Fruit fly (Drosophila melanogaster) whole organism, prepupa: ENCODE results near the gene CG46025.

Experiments
- CG11902 ChIP-seq: fragments of 200-800 bp; sonication (Bioruptor generic); optimal IDR thresholded peaks from 3 replicates; lab custom pipeline; 2016; ENCODE audit warnings: missing biosample characterization, missing genetic modification characterization
- CG1621 ChIP-seq: fragments of 200-800 bp; sonication (Bioruptor generic); optimal IDR thresholded peaks from 3 replicates; lab custom pipeline; 2018; ENCODE audit warnings: missing biosample characterization, mild to moderate bottlenecking, missing genetic modification characterization
- CG16779 ChIP-seq: fragments of 200-800 bp; sonication (Bioruptor generic); optimal IDR thresholded peaks from 3 replicates; lab custom pipeline; 2017; ENCODE audit warnings: missing biosample characterization, mild to moderate bottlenecking, missing genetic modification characterization
- CG3032 ChIP-seq: fragments of 200-800 bp; optimal IDR thresholded peaks from 2 replicates; lab custom pipeline; 2019; ENCODE audit warnings: missing biosample characterization, mild to moderate bottlenecking, missing genetic modification characterization, moderate library complexity
- CG32006 ChIP-seq: fragments of 200-800 bp; sonication (Bioruptor generic); optimal IDR thresholded peaks from 3 replicates; lab custom pipeline; 2017; ENCODE audit warnings: missing biosample characterization, mild to moderate bottlenecking, missing genetic modification characterization
- CG6276 ChIP-seq: fragments of 200-800 bp; sonication (Bioruptor generic); optimal IDR thresholded peaks from 2 replicates; lab custom pipeline; 2017; ENCODE audit warnings: missing biosample characterization, mild to moderate bottlenecking, missing genetic modification characterization
- CG8119 ChIP-seq: fragments of 200-800 bp; sonication (Bioruptor generic); IDR thresholded peaks from 3 replicates; pipeline ENCODE4 v1.3.6; 2022; ENCODE audit warnings: missing biosample characterization, missing genetic modification characterization
- CG8319 ChIP-seq: fragments of 200-800 bp; sonication (Bioruptor generic); optimal IDR thresholded peaks from 3 replicates; lab custom pipeline; 2016; ENCODE audit warnings: missing biosample characterization, missing genetic modification characterization
- Lpt ChIP-seq: fragments of 200-800 bp; sonication (Bioruptor generic); optimal IDR thresholded peaks from 3 replicates; lab custom pipeline; 2016; ENCODE audit warnings: missing biosample characterization, missing genetic modification characterization
- Smox ChIP-seq: fragments of 200-800 bp; sonication (Bioruptor generic); optimal IDR thresholded peaks from 3 replicates; lab custom pipeline; 2016; ENCODE audit warnings: missing biosample characterization, missing genetic modification characterization
- achi ChIP-seq: fragments of 200-800 bp; sonication (Bioruptor generic); optimal IDR thresholded peaks from 3 replicates; lab custom pipeline; 2016; ENCODE audit warnings: missing biosample characterization, missing genetic modification characterization
- cyc ChIP-seq: fragments of 200-800 bp; sonication (Bioruptor generic); optimal IDR thresholded peaks from 3 replicates; lab custom pipeline; 2016; ENCODE audit warnings: missing biosample characterization, missing genetic modification characterization
- dac ChIP-seq: fragments of 200-800 bp; sonication (Bioruptor generic); optimal IDR thresholded peaks from 2 replicates; lab custom pipeline; 2017; ENCODE audit warnings: missing biosample characterization, mild to moderate bottlenecking, missing genetic modification characterization
- pdm3 ChIP-seq: fragments of 200-800 bp; sonication (Bioruptor generic); optimal IDR thresholded peaks from 3 replicates; lab custom pipeline; 2016; ENCODE audit warnings: missing biosample characterization, missing genetic modification characterization

- no peak for TF ChIP-seq dac (GFP tag; lab: Kevin White, UChicago)
- TF ChIP-seq CG8319 = no peak
- TF ChIP-seq pdm3 (GFP tag; lab: Kevin White, UChicago) = no peak
- TF ChIP-seq CG16779 = no peak
- no peak for TF ChIP-seq cyc (GFP tag; lab: Kevin White, UChicago)
- TF ChIP-seq CG1621 = no peak
- TF ChIP-seq CG6276 (GFP tag; lab: Kevin White, UChicago) = no peak
- no peak for TF ChIP-seq CG11902 (GFP tag; lab: Kevin White, UChicago)
- TF ChIP-seq Smox (GFP tag; lab: Kevin White, UChicago) = no peak
- no peak for TF ChIP-seq CG3032 (tag; lab: Kevin White, UChicago)
- no peak for TF ChIP-seq CG8119
- TF ChIP-seq CG32006 (GFP tag; lab: Kevin White, UChicago) = no peak
- TF ChIP-seq Lpt (GFP tag; lab: Kevin White, UChicago) = no peak
- no peak for TF ChIP-seq achi (GFP tag; lab: Kevin White, UChicago)
Measured at dm6 chr2L:7767328-7767727, 13.4 kb downstream of the CG46025 start, which contains the start of gene CG7191.
